Worm (Caenorhabditis elegans) whole organism, mixed stage, embryonic: Measurements from ENCODE around the gene haf-1.

Source experiments
- lin-13 ChIP-seq: fragments of 150-350 bp; optimal IDR thresholded peaks from 2 replicates; lab custom pipeline; 2014; ENCODE audit warnings: missing biosample characterization, missing genetic modification characterization
- lsy-2 ChIP-seq: fragments of 150-350 bp; optimal IDR thresholded peaks from 2 replicates; lab custom pipeline; 2014; ENCODE audit warnings: missing biosample characterization, missing genetic modification characterization
- nhr-237 ChIP-seq: fragments of 150-350 bp; optimal IDR thresholded peaks from 2 replicates; lab custom pipeline; 2014; ENCODE audit warnings: missing biosample characterization, missing genetic modification characterization
- tbx-8 ChIP-seq: fragments of 200-800 bp; sonication (Bioruptor generic); optimal IDR thresholded peaks from 2 replicates; lab custom pipeline; 2018; ENCODE audit warnings: mild to moderate bottlenecking, missing genetic modification characterization, moderate library complexity, missing compliant biosample characterization

- TF ChIP-seq tbx-8 (GFP tag; lab: Kevin White, UChicago) = no peak
- no peak for TF ChIP-seq nhr-237 (tag; lab: Kevin White, UChicago)
- no peak for TF ChIP-seq lsy-2
- no peak for TF ChIP-seq lin-13 (tag; lab: Kevin White, UChicago)
Measured at ce11 chrIV:17427423-17427822, 51.2 kb downstream of the haf-1 start, which contains the start of gene C06A12.3.
